Worm (Caenorhabditis elegans): ENCODE measurements around the gene F01D5.3.

DNA sequence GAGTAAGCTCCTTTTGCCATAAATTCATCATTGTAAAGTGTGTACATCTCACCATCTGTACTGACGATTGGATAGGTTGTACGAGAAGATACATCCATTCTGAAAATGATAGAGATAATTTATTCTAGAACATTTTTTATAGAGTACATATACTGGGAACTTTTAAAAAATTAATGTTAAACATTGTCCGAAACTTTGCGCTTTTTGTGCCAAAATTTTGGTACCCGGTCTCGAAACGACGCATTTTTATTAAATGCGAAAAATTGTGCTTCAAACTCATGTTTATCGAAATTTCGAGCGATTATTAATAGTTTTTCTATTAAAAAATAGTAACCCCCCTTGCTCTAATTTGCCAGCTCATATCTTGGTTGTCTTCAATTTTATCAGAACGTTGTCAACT, 8.2 kb downstream of the F01D5.3 start, which contains the start of gene Y39G8B.5:
- TF ChIP-seq gmeb-1 (tag; optimal IDR thresholded peaks at IDR 0.05): no peak
- TF ChIP-seq zag-1 (tag; optimal IDR thresholded peaks at IDR 0.05): no peak
- TF ChIP-seq ztf-4 (tag; optimal IDR thresholded peaks at IDR 0.05): no peak

Data from whole organism, L2 larva.